In the genomic region with DNA sequence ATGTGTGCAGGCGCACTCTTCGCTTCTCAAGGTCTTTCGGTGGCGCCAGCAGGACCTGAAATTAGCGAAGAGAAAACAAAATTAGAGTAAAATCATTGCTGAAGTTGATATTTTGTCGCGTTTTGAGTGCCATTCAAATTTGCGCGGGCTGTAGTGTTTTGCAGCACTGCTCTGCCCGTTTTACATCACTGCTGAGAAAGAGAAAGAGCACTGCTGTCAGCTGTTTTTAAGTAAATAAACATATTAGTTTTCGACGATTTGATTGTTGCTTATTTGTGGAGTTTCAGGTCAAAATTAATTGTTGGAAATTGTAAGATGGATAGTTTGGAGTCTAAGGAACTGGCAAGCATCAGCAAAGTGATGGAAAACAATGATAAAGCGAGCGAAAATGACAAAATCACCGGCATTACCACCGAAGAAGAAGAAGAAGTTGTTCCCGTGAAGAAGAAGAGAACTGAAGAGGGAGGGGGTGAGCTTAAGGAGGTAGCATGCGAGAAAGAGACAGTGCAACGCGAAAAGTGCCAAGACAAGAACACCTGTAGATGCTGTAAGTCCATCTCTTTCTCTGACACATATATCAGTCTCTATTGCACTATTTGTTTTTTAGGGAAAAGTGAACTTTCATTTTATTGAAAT, we compare ENCODE assay signal across 6 fruit fly cellular contexts.
TF ChIP-seq lines count a peak whose summit lies in the region.

A gene (plus strand): TSS at position 282 of the 636 bp plus-strand sequence.

- TF ChIP-seq CTCF in whole organism, embryonic (GFP tag; optimal IDR thresholded peaks at IDR 0.05; lab: Kevin White, UChicago), result no peak

TF ChIP-seq in whole organism, 6 proteins besides CTCF, POLR2A, EP300 and RAD21:
- TF ChIP-seq psq (optimal IDR thresholded peaks at IDR 0.05; lab: Kevin White, UChicago) (no peak), EcR (GFP tag; optimal IDR thresholded peaks at IDR 0.05; lab: Kevin White, UChicago) (no peak), pan (optimal IDR thresholded peaks at IDR 0.05; lab: Kevin White, UChicago) (no peak), Dll (optimal IDR thresholded peaks at IDR 0.05; lab: Kevin White, UChicago) (no peak), CG8478 (optimal IDR thresholded peaks at IDR 0.05; lab: Kevin White, UChicago) (peak; percentile 28)

TF ChIP-seq in whole organism, adult, 20 proteins besides CTCF, POLR2A, EP300 and RAD21:
- no peak for TF ChIP-seq CG12768 (GFP tag; optimal IDR thresholded peaks at IDR 0.05; lab: Kevin White, UChicago)
- TF ChIP-seq kay (GFP tag; lab: Kevin White, UChicago; ENCODE audit: borderline replicate concordance), result no peak
- no peak for TF ChIP-seq CG14711 (tag; optimal IDR thresholded peaks at IDR 0.05; lab: Kevin White, UChicago)
- TF ChIP-seq Hr96 (GFP tag; optimal IDR thresholded peaks at IDR 0.05; lab: Kevin White, UChicago), result peak; percentile 39
- TF ChIP-seq ovo (GFP tag; optimal IDR thresholded peaks at IDR 0.05; lab: Kevin White, UChicago), result no peak
- no peak for TF ChIP-seq cnc (optimal IDR thresholded peaks at IDR 0.05; lab: Kevin White, UChicago)
- TF ChIP-seq bab1 (GFP tag; optimal IDR thresholded peaks at IDR 0.05; lab: Kevin White, UChicago), result peak; percentile 6
- TF ChIP-seq tj (GFP tag; optimal IDR thresholded peaks at IDR 0.05; lab: Kevin White, UChicago), result peak; percentile 2
- peak; percentile 7 for TF ChIP-seq CG1620 (GFP tag; optimal IDR thresholded peaks at IDR 0.05; lab: Kevin White, UChicago)
- TF ChIP-seq Mnt (GFP tag; optimal IDR thresholded peaks at IDR 0.05; lab: Kevin White, UChicago), result peak; percentile 30
- peak; percentile 8 for TF ChIP-seq Crg-1 (GFP tag; optimal IDR thresholded peaks at IDR 0.05; lab: Kevin White, UChicago)
- peak; percentile 19 for TF ChIP-seq cic (GFP tag; optimal IDR thresholded peaks at IDR 0.05; lab: Kevin White, UChicago)
- peak; percentile 38 for TF ChIP-seq pad (GFP tag; optimal IDR thresholded peaks at IDR 0.05; lab: Kevin White, UChicago)

TF ChIP-seq in whole organism, embryonic, 481 proteins besides CTCF, POLR2A, EP300 and RAD21 (continues in another document):
- peak; percentile 36 for TF ChIP-seq pb (GFP tag; optimal IDR thresholded peaks at IDR 0.05; lab: Kevin White, UChicago)
- TF ChIP-seq CHES-1-like (GFP tag; optimal IDR thresholded peaks at IDR 0.05; lab: Kevin White, UChicago), result peak; percentile 33
- TF ChIP-seq CG10321 (GFP tag; IDR thresholded peaks at IDR 0.05; lab: Robert Waterston, UW), result peak; percentile 85
- no peak for TF ChIP-seq BtbVII (GFP tag; optimal IDR thresholded peaks at IDR 0.05; lab: Kevin White, UChicago)
- no peak for TF ChIP-seq CG2889 (GFP tag; IDR thresholded peaks at IDR 0.05; lab: Robert Waterston, UW)
- peak; percentile 4 for TF ChIP-seq BEAF-32 (GFP tag; optimal IDR thresholded peaks at IDR 0.05; lab: Kevin White, UChicago)
- peak; percentile 41; the same call in 1 of the 2 replicates for TF ChIP-seq CG9932 (GFP tag; IDR thresholded peaks at IDR 0.05; lab: Robert Waterston, UW)
- TF ChIP-seq Elba2 (GFP tag; optimal IDR thresholded peaks at IDR 0.05; lab: Kevin White, UChicago), result no peak
- TF ChIP-seq CG34422 (GFP tag; IDR thresholded peaks at IDR 0.05; lab: Robert Waterston, UW), result peak; percentile 91
- no peak for TF ChIP-seq CG4707 (GFP tag; optimal IDR thresholded peaks at IDR 0.05; lab: Kevin White, UChicago)
- TF ChIP-seq CG1832 (GFP tag; optimal IDR thresholded peaks at IDR 0.05; lab: Kevin White, UChicago), result peak; percentile 64
- no peak for TF ChIP-seq al (GFP tag; IDR thresholded peaks at IDR 0.05; lab: Robert Waterston, UW)
- peak; percentile 67 for TF ChIP-seq crol (GFP tag; IDR thresholded peaks at IDR 0.05; lab: Robert Waterston, UW)
- TF ChIP-seq Myb (GFP tag; optimal IDR thresholded peaks at IDR 0.05; lab: Kevin White, UChicago), result peak; percentile 12
- peak; percentile 52 for TF ChIP-seq slbo (GFP tag; IDR thresholded peaks at IDR 0.05; lab: Robert Waterston, UW)
- peak; percentile 70 for TF ChIP-seq MBD-R2 (GFP tag; IDR thresholded peaks at IDR 0.05; lab: Robert Waterston, UW)
- no peak for TF ChIP-seq insv (GFP tag; optimal IDR thresholded peaks at IDR 0.05; lab: Kevin White, UChicago)

TF ChIP-seq in whole organism, prepupa, 60 proteins besides CTCF, POLR2A, EP300 and RAD21:
- TF ChIP-seq CG6808 (GFP tag; optimal IDR thresholded peaks at IDR 0.05; lab: Kevin White, UChicago) (peak; percentile 54), CG10631 (GFP tag; optimal IDR thresholded peaks at IDR 0.05; lab: Kevin White, UChicago) (no peak), svp (GFP tag; lab: Kevin White, UChicago) (peak; percentile 51), fkh (GFP tag; optimal IDR thresholded peaks at IDR 0.05; lab: Kevin White, UChicago) (peak; percentile 97), achi (GFP tag; optimal IDR thresholded peaks at IDR 0.05; lab: Kevin White, UChicago) (peak; percentile 16), esn (GFP tag; optimal IDR thresholded peaks at IDR 0.05; lab: Kevin White, UChicago) (peak; percentile 2)

TF ChIP-seq in whole organism, pupa, 21 proteins besides CTCF, POLR2A, EP300 and RAD21:
- no peak for TF ChIP-seq Snoo (tag; optimal IDR thresholded peaks at IDR 0.05; lab: Kevin White, UChicago)
- TF ChIP-seq CG10348 (GFP tag; IDR thresholded peaks at IDR 0.05; lab: Robert Waterston, UW), result no peak
- TF ChIP-seq CG34367 (tag; optimal IDR thresholded peaks at IDR 0.05; lab: Kevin White, UChicago), result no peak
- no peak for TF ChIP-seq CG8301 (tag; optimal IDR thresholded peaks at IDR 0.05; lab: Kevin White, UChicago)
- no peak for TF ChIP-seq EcR (GFP tag; optimal IDR thresholded peaks at IDR 0.05; lab: Kevin White, UChicago)
- no peak for TF ChIP-seq CG8159 (tag; optimal IDR thresholded peaks at IDR 0.05; lab: Kevin White, UChicago)
- 0 out of 3 replicates have a peak, but pooled peaks have one; percentile 13 for TF ChIP-seq CG4496 (GFP tag; IDR thresholded peaks at IDR 0.05; lab: Robert Waterston, UW)
- TF ChIP-seq D1 (tag; optimal IDR thresholded peaks at IDR 0.05; lab: Kevin White, UChicago), result no peak
- TF ChIP-seq fd96Ca (GFP tag; IDR thresholded peaks at IDR 0.05; lab: Robert Waterston, UW), result 0 out of 3 replicates have a peak, but pooled peaks have one; percentile 37
- TF ChIP-seq CG12605 (GFP tag; IDR thresholded peaks at IDR 0.05; lab: Robert Waterston, UW), result peak; percentile 24; the same call in 1 of the 2 replicates
- no peak for TF ChIP-seq rn (GFP tag; IDR thresholded peaks at IDR 0.05; lab: Robert Waterston, UW)
- TF ChIP-seq CG32121 (GFP tag; IDR thresholded peaks at IDR 0.05; lab: Robert Waterston, UW), result no peak
- no peak for TF ChIP-seq CG14655 (GFP tag; optimal IDR thresholded peaks at IDR 0.05; lab: Kevin White, UChicago)
- TF ChIP-seq Ets98B (GFP tag; IDR thresholded peaks at IDR 0.05; lab: Robert Waterston, UW), result no peak

TF ChIP-seq in whole organism, wandering third instar larva, 38 proteins besides CTCF, POLR2A, EP300 and RAD21:
- TF ChIP-seq Mio (GFP tag; optimal IDR thresholded peaks at IDR 0.05; lab: Kevin White, UChicago) (no peak), lola (GFP tag; optimal IDR thresholded peaks at IDR 0.05; lab: Kevin White, UChicago) (no peak), Dfd (GFP tag; optimal IDR thresholded peaks at IDR 0.05; lab: Kevin White, UChicago) (no peak), dmrt93B (GFP tag; optimal IDR thresholded peaks at IDR 0.05; lab: Kevin White, UChicago) (peak; percentile 3), woc (GFP tag; optimal IDR thresholded peaks at IDR 0.05; lab: Kevin White, UChicago) (no peak), dsf (GFP tag; optimal IDR thresholded peaks at IDR 0.05; lab: Kevin White, UChicago; ENCODE audit: borderline replicate concordance) (no peak), fru (GFP tag; optimal IDR thresholded peaks at IDR 0.05; lab: Kevin White, UChicago) (peak; percentile 22), CrebA (GFP tag; optimal IDR thresholded peaks at IDR 0.05; lab: Kevin White, UChicago; ENCODE audit: borderline replicate concordance) (no peak), Hnf4 (GFP tag; optimal IDR thresholded peaks at IDR 0.05; lab: Kevin White, UChicago) (no peak), psq (GFP tag; optimal IDR thresholded peaks at IDR 0.05; lab: Kevin White, UChicago) (no peak), dl (GFP tag; optimal IDR thresholded peaks at IDR 0.05; lab: Kevin White, UChicago; ENCODE audit: insufficient read depth in 1 of 2, partially characterized antibody in 2 of 2) (no peak), foxo (GFP tag; optimal IDR thresholded peaks at IDR 0.05; lab: Kevin White, UChicago) (peak in 1 of 2 experiments; percentile 3), Abd-B (GFP tag; optimal IDR thresholded peaks at IDR 0.05; lab: Kevin White, UChicago) (no peak), jim (GFP tag; optimal IDR thresholded peaks at IDR 0.05; lab: Kevin White, UChicago) (no peak)
